Fruit fly (Drosophila melanogaster) whole organism, embryonic: ENCODE results near the gene Nepl18.

Experiments
- ATbp ChIP-seq: fragments of 200-800 bp; sonication (Bioruptor generic); optimal IDR thresholded peaks from 2 replicates; lab custom pipeline; 2017; ENCODE audit warnings: missing biosample characterization, mild to moderate bottlenecking, missing genetic modification characterization, missing genetic modification reagents
- CG10147 ChIP-seq: fragments of 200-800 bp; sonication (Bioruptor generic); optimal IDR thresholded peaks from 2 replicates; lab custom pipeline; 2019; ENCODE audit warnings: missing biosample characterization, mild to moderate bottlenecking, missing genetic modification characterization, moderate library complexity
- CG12155 ChIP-seq: fragments of 200-800 bp; sonication (Bioruptor generic); optimal IDR thresholded peaks from 3 replicates; lab custom pipeline; 2016; ENCODE audit warnings: missing biosample characterization, missing genetic modification characterization
- CG14667 ChIP-seq: fragments of 200-800 bp; sonication (Bioruptor generic); IDR thresholded peaks from 2 replicates; pipeline ENCODE4 v1.3.6; 2022; ENCODE audit warnings: missing biosample characterization, missing genetic modification characterization
- CG14860 ChIP-seq: fragments of 200-800 bp; sonication (Bioruptor generic); IDR thresholded peaks from 3 replicates; pipeline ENCODE4 v1.3.6; 2022; ENCODE audit warnings: missing biosample characterization, missing genetic modification characterization; ENCODE audit not compliant: partially characterized antibody
- CG17359 ChIP-seq: fragments of 200-800 bp; sonication (Bioruptor generic); optimal IDR thresholded peaks from 3 replicates; lab custom pipeline; 2018; ENCODE audit warnings: missing biosample characterization, mild to moderate bottlenecking, missing genetic modification characterization, moderate library complexity
- CG18476 ChIP-seq: fragments of 200-800 bp; sonication (Bioruptor generic); optimal IDR thresholded peaks from 2 replicates; lab custom pipeline; 2016; ENCODE audit warnings: missing biosample characterization, mild to moderate bottlenecking, missing genetic modification characterization
- CG18599 ChIP-seq: fragments of 200-800 bp; sonication (Bioruptor generic); optimal IDR thresholded peaks from 3 replicates; lab custom pipeline; 2017; ENCODE audit warnings: missing biosample characterization, missing genetic modification characterization, mild to moderate bottlenecking, moderate library complexity, missing genetic modification reagents
- CG2116 ChIP-seq: fragments of 200-800 bp; sonication (Bioruptor generic); optimal IDR thresholded peaks from 3 replicates; lab custom pipeline; 2018; ENCODE audit warnings: missing biosample characterization, mild to moderate bottlenecking, missing genetic modification characterization
- CG30431 ChIP-seq: fragments of 200-800 bp; sonication (Bioruptor generic); optimal IDR thresholded peaks from 2 replicates; lab custom pipeline; 2017; ENCODE audit warnings: missing biosample characterization, missing genetic modification characterization
- CG31224 ChIP-seq: fragments of 200-800 bp; sonication (Bioruptor generic); IDR thresholded peaks from 2 replicates; pipeline ENCODE4 v1.3.6; 2022; ENCODE audit warnings: missing biosample characterization, missing genetic modification characterization
- CG31365 ChIP-seq: fragments of 200-800 bp; sonication (Bioruptor generic); optimal IDR thresholded peaks from 2 replicates; lab custom pipeline; 2018; ENCODE audit warnings: missing biosample characterization, mild to moderate bottlenecking, missing genetic modification characterization
- CG3281 ChIP-seq: fragments of 200-800 bp; sonication (Bioruptor generic); optimal IDR thresholded peaks from 3 replicates; lab custom pipeline; 2017; ENCODE audit warnings: missing biosample characterization, mild to moderate bottlenecking, missing genetic modification characterization
- CG3847 ChIP-seq: fragments of 200-800 bp; sonication (Bioruptor generic); IDR thresholded peaks from 2 replicates; pipeline ENCODE4 v1.3.6; 2022; ENCODE audit warnings: missing biosample characterization, missing genetic modification characterization
- CG6654 ChIP-seq: fragments of 200-800 bp; sonication (Bioruptor generic); optimal IDR thresholded peaks from 2 replicates; lab custom pipeline; 2017; ENCODE audit warnings: missing biosample characterization, mild to moderate bottlenecking, missing genetic modification characterization
- CG8765 ChIP-seq: fragments of 200-800 bp; sonication (Bioruptor generic); IDR thresholded peaks from 2 replicates; pipeline ENCODE4 v1.3.6; 2022; ENCODE audit warnings: missing biosample characterization, missing genetic modification characterization
- CG8944 ChIP-seq: fragments of 200-800 bp; sonication (Bioruptor generic); optimal IDR thresholded peaks from 3 replicates; lab custom pipeline; 2016; ENCODE audit warnings: missing biosample characterization, missing genetic modification characterization
- CG9437 ChIP-seq: fragments of 200-800 bp; sonication (Bioruptor generic); optimal IDR thresholded peaks from 2 replicates; lab custom pipeline; 2018; ENCODE audit warnings: missing biosample characterization, mild to moderate bottlenecking, missing genetic modification characterization
- CG9727 ChIP-seq: fragments of 200-800 bp; sonication (Bioruptor generic); optimal IDR thresholded peaks from 3 replicates; lab custom pipeline; 2017; ENCODE audit warnings: missing biosample characterization, mild to moderate bottlenecking, missing genetic modification characterization
- D ChIP-seq, 2 experiments: fragments of 200-800 bp in 1 of 2; fragments of >200 bp in 1 of 2; sonication (Bioruptor generic) in 1 of 2; optimal IDR thresholded peaks; 2 replicates in 1 of 2; 3 replicates in 1 of 2; lab custom pipeline; 2017; ENCODE audit warnings: mild to moderate bottlenecking in 1 of 2, missing biosample characterization in 1 of 2, missing genetic modification characterization in 1 of 2, missing genetic modification reagents in 1 of 2
- D19A ChIP-seq: fragments of 200-800 bp; optimal IDR thresholded peaks from 3 replicates; lab custom pipeline; 2019; ENCODE audit warnings: missing biosample characterization, mild to moderate bottlenecking, missing genetic modification characterization, moderate library complexity
- E2f1 ChIP-seq: fragments of 200-800 bp; sonication (Bioruptor generic); IDR thresholded peaks from 2 replicates; pipeline ENCODE4 v1.3.6; 2022; ENCODE audit warnings: missing biosample characterization, missing genetic modification characterization
- GATAe ChIP-seq: fragments of 200-800 bp; sonication (Bioruptor generic); conservative IDR thresholded peaks from 2 replicates; pipeline ENCODE4 v1.3.6; 2022; ENCODE audit warnings: missing biosample characterization, missing genetic modification characterization
- H2.0 ChIP-seq: fragments of 200-800 bp; sonication (Bioruptor generic); IDR thresholded peaks from 2 replicates; pipeline ENCODE4 v1.3.6; 2022; ENCODE audit warnings: missing biosample characterization, missing genetic modification characterization
- HmgZ ChIP-seq: fragments of 200-800 bp; sonication (Bioruptor generic); optimal IDR thresholded peaks from 2 replicates; lab custom pipeline; 2018; ENCODE audit warnings: missing biosample characterization, mild to moderate bottlenecking, missing genetic modification characterization
- Hr51 ChIP-seq, 2 experiments: fragments of 200-800 bp; sonication (Bioruptor generic); optimal IDR thresholded peaks; 2 replicates in 1 of 2; 3 replicates in 1 of 2; lab custom pipeline; 2016 to 2018; ENCODE audit warnings: missing biosample characterization in 2 of 2, missing genetic modification characterization in 2 of 2, mild to moderate bottlenecking in 1 of 2, moderate library complexity in 1 of 2
- Ptx1 ChIP-seq: fragments of 200-800 bp; sonication (Bioruptor generic); IDR thresholded peaks from 2 replicates; pipeline ENCODE4 v1.3.6; 2022; ENCODE audit warnings: missing biosample characterization, missing genetic modification characterization
- Stat92E ChIP-seq, 3 experiments: fragments of >200 bp in 2 of 3; fragments of 200-800 bp in 1 of 3; sonication (Bioruptor generic) in 1 of 3; optimal IDR thresholded peaks; 2 replicates each; lab custom pipeline; 2017 to 2019; ENCODE audit warnings: missing biosample characterization in 3 of 3, missing genetic modification characterization in 3 of 3, mild to moderate bottlenecking in 1 of 3, moderate library complexity in 1 of 3
- Tbp ChIP-seq: fragments of >200 bp; optimal IDR thresholded peaks from 2 replicates; lab custom pipeline; 2018; ENCODE audit warnings: missing biosample characterization, missing genetic modification characterization
- Trl ChIP-seq, 3 experiments: fragments of >200 bp in 2 of 3; fragments of 200-800 bp in 1 of 3; sonication (Bioruptor generic) in 1 of 3; optimal IDR thresholded peaks; 2 replicates in 1 of 3; 3 replicates in 2 of 3; lab custom pipeline; 2016 to 2017; ENCODE audit warnings: missing biosample characterization in 1 of 3, missing genetic modification characterization in 1 of 3
- chinmo ChIP-seq: fragments of 200-800 bp; sonication (Bioruptor generic); IDR thresholded peaks from 4 replicates; pipeline ENCODE4 v1.3.6; 2022; ENCODE audit warnings: missing biosample characterization, missing genetic modification characterization; ENCODE audit not compliant: partially characterized antibody
- dm ChIP-seq: fragments of 200-800 bp; sonication (Bioruptor generic); optimal IDR thresholded peaks from 3 replicates; lab custom pipeline; 2016; ENCODE audit warnings: missing biosample characterization, missing genetic modification characterization
- eve ChIP-seq, 2 experiments: fragments of >200 bp; optimal IDR thresholded peaks; 2 replicates each; lab custom pipeline; 2017; ENCODE audit warnings: missing biosample characterization in 2 of 2, missing genetic modification characterization in 2 of 2
- ftz-f1 ChIP-seq: fragments of 200-800 bp; sonication (Bioruptor generic); optimal IDR thresholded peaks from 2 replicates; lab custom pipeline; 2016; ENCODE audit warnings: missing biosample characterization, missing genetic modification characterization
- gcm ChIP-seq: fragments of 200-800 bp; sonication (Bioruptor generic); optimal IDR thresholded peaks from 2 replicates; lab custom pipeline; 2019; ENCODE audit warnings: missing biosample characterization, mild to moderate bottlenecking, missing genetic modification characterization, moderate library complexity
- grn ChIP-seq: fragments of 200-800 bp; sonication (Bioruptor generic); optimal IDR thresholded peaks from 3 replicates; lab custom pipeline; 2017; ENCODE audit warnings: missing biosample characterization, missing genetic modification characterization
- h ChIP-seq: fragments of >200 bp; optimal IDR thresholded peaks from 2 replicates; lab custom pipeline; 2017
- kay ChIP-seq: fragments of 200-800 bp; sonication (Bioruptor generic); optimal IDR thresholded peaks from 2 replicates; lab custom pipeline; 2016; ENCODE audit warnings: missing biosample characterization, missing genetic modification characterization
- knrl ChIP-seq: fragments of 200-800 bp; sonication (Bioruptor generic); IDR thresholded peaks from 3 replicates; pipeline ENCODE4 v1.3.6; 2022; ENCODE audit warnings: missing biosample characterization, missing genetic modification characterization; ENCODE audit not compliant: partially characterized antibody
- org-1 ChIP-seq: fragments of 200-800 bp; sonication (Bioruptor generic); optimal IDR thresholded peaks from 2 replicates; lab custom pipeline; 2017; ENCODE audit warnings: missing biosample characterization, missing genetic modification characterization
- pan ChIP-seq, 4 experiments: fragments of >200 bp in 3 of 4; fragments of 200-800 bp in 1 of 4; sonication (Bioruptor generic) in 1 of 4; optimal IDR thresholded peaks in 3 of 4; IDR thresholded peaks in 1 of 4; 2 replicates each; pipeline versions ENCODE4 v1.3.6 to Lab custom; 2017 to 2022; ENCODE audit warnings: missing biosample characterization in 2 of 4, missing genetic modification characterization in 2 of 4, mixed read lengths in 1 of 4
- pros ChIP-seq: fragments of 200-800 bp; sonication (Bioruptor generic); optimal IDR thresholded peaks from 3 replicates; lab custom pipeline; 2019; ENCODE audit warnings: missing biosample characterization, mild to moderate bottlenecking, missing genetic modification characterization, moderate library complexity
- shn ChIP-seq: fragments of 200-800 bp; sonication (Bioruptor generic); optimal IDR thresholded peaks from 3 replicates; lab custom pipeline; 2016; ENCODE audit warnings: missing biosample characterization, missing genetic modification characterization
- tna ChIP-seq: fragments of 200-800 bp; sonication (Bioruptor generic); IDR thresholded peaks from 2 replicates; pipeline ENCODE4 v1.3.6; 2022; ENCODE audit warnings: missing biosample characterization, missing genetic modification characterization; ENCODE audit not compliant: partially characterized antibody
- unc-4 ChIP-seq: fragments of 200-800 bp; sonication (Bioruptor generic); IDR thresholded peaks from 2 replicates; pipeline ENCODE4 v1.3.6; 2022; ENCODE audit warnings: missing biosample characterization, missing genetic modification characterization; ENCODE audit not compliant: partially characterized antibody
- unpg ChIP-seq: fragments of 200-800 bp; sonication (Bioruptor generic); optimal IDR thresholded peaks from 3 replicates; lab custom pipeline; 2018; ENCODE audit warnings: missing biosample characterization, mild to moderate bottlenecking, missing genetic modification characterization, moderate library complexity

Gene Nepl18

dm6 chr3R:28844611-28845376 is 30.6 kb upstream of the Nepl18 start, which contains the start of the genes Apc and spg (continued):
- no peak; the same call in 1 of the 2 replicates for TF ChIP-seq Ptx1
- peak; percentile 32 for TF ChIP-seq grn (GFP tag; lab: Kevin White, UChicago)
- TF ChIP-seq CG9727 = peak; percentile 20
- peak; percentile 15 for TF ChIP-seq gcm (GFP tag; lab: Kevin White, UChicago)
- TF ChIP-seq CG18476 (GFP tag; lab: Kevin White, UChicago) = peak; percentile 51
- TF ChIP-seq Trl (optimal IDR thresholded peaks at IDR 0.05; lab: Kevin White, UChicago) = no peak
- peak; percentile 48 for TF ChIP-seq Trl (GFP tag; optimal IDR thresholded peaks at IDR 0.05; lab: Kevin White, UChicago)
- TF ChIP-seq CG31365 (tag; lab: Kevin White, UChicago) = peak; percentile 64
- TF ChIP-seq E2f1 (GFP tag; lab: Robert Waterston, UW) = peak; percentile 50; the same call in 1 of the 2 replicates
- TF ChIP-seq CG6654 = peak; percentile 99
- peak; percentile 72 for TF ChIP-seq ATbp (GFP tag; lab: Kevin White, UChicago)
- peak; percentile 72 for TF ChIP-seq unc-4 (GFP tag; lab: Robert Waterston, UW)
- TF ChIP-seq unpg = peak; percentile 45
- TF ChIP-seq CG18599 (GFP tag; lab: Kevin White, UChicago) = peak; percentile 44
- no peak for TF ChIP-seq CG9437 (GFP tag; lab: Kevin White, UChicago)
- peak; percentile 53; the same call in 2 of the 3 replicates for TF ChIP-seq CG14860
- TF ChIP-seq tna (GFP tag; lab: Robert Waterston, UW) = peak; percentile 26; the same call in 1 of the 2 replicates
- peak; percentile 38 for TF ChIP-seq HmgZ (tag; lab: Kevin White, UChicago)
- peak; percentile 25 for TF ChIP-seq D19A (tag; lab: Kevin White, UChicago)
- TF ChIP-seq CG8765 (GFP tag; lab: Robert Waterston, UW) = no peak
- TF ChIP-seq pros (GFP tag; lab: Kevin White, UChicago) = no peak
- TF ChIP-seq CG31224 (GFP tag; lab: Robert Waterston, UW) = no peak
- no peak for TF ChIP-seq D (optimal IDR thresholded peaks at IDR 0.05; lab: Kevin White, UChicago)
- no peak for TF ChIP-seq D (GFP tag; optimal IDR thresholded peaks at IDR 0.05; lab: Kevin White, UChicago)
- TF ChIP-seq h (lab: Kevin White, UChicago) = no peak
- peak; percentile 59 for TF ChIP-seq org-1 (GFP tag; lab: Kevin White, UChicago)
- TF ChIP-seq pan (optimal IDR thresholded peaks at IDR 0.05; lab: Kevin White, UChicago) = no peak
- peak in 1 of 2 experiments; percentile 53 for TF ChIP-seq pan (GFP tag; optimal IDR thresholded peaks at IDR 0.05 in 1 of 2, IDR thresholded peaks at IDR 0.05 in 1 of 2)
- peak; percentile 5 for TF ChIP-seq dm (GFP tag; lab: Kevin White, UChicago)
- TF ChIP-seq CG3281 (GFP tag; lab: Kevin White, UChicago) = peak; percentile 35
- TF ChIP-seq GATAe (GFP tag; lab: Robert Waterston, UW) = no peak; the same call in 1 of the 2 replicates
- peak; percentile 10 to 37 for TF ChIP-seq Hr51 (GFP tag; optimal IDR thresholded peaks at IDR 0.05; lab: Kevin White, UChicago)
- 0 out of 4 replicates have a peak, but pooled peaks have one; percentile 17 for TF ChIP-seq chinmo
- TF ChIP-seq kay = no peak
- TF ChIP-seq knrl = peak; percentile 80
- TF ChIP-seq CG30431 = no peak
- TF ChIP-seq CG12155 (GFP tag; lab: Kevin White, UChicago) = peak; percentile 47
- no peak for TF ChIP-seq CG14667 (GFP tag; lab: Robert Waterston, UW)
- TF ChIP-seq CG10147 (GFP tag; lab: Kevin White, UChicago) = peak; percentile 29
- peak in 1 of 3 experiments; percentile 65 for TF ChIP-seq Stat92E (GFP tag; optimal IDR thresholded peaks at IDR 0.05; lab: Kevin White, UChicago)
- peak; percentile 10 for TF ChIP-seq CG17359
- TF ChIP-seq CG2116 (GFP tag; lab: Kevin White, UChicago) = peak; percentile 49
- no peak for TF ChIP-seq eve (GFP tag; optimal IDR thresholded peaks at IDR 0.05; lab: Kevin White, UChicago)
- TF ChIP-seq CG3847 (GFP tag; lab: Robert Waterston, UW) = peak; percentile 71
- TF ChIP-seq shn (GFP tag; lab: Kevin White, UChicago) = no peak
- TF ChIP-seq ftz-f1 (GFP tag; lab: Kevin White, UChicago) = no peak
- no peak for TF ChIP-seq CG8944 (GFP tag; lab: Kevin White, UChicago)
- TF ChIP-seq H2.0 (GFP tag; lab: Robert Waterston, UW) = no peak
- TF ChIP-seq Tbp (GFP tag; lab: Kevin White, UChicago) = peak; percentile 92
